Fruit fly (Drosophila melanogaster): Measurements from ENCODE around the gene CG9168.

dm6 chr3L:1370939-1371338 lies 39.9 kb upstream of the CG9168 start:
- no peak for TF ChIP-seq Sin3A (optimal IDR thresholded peaks at IDR 0.05)
- TF ChIP-seq h (optimal IDR thresholded peaks at IDR 0.05) = no peak
- TF ChIP-seq Myc (optimal IDR thresholded peaks at IDR 0.05) = no peak
- no peak for TF ChIP-seq ttk (optimal IDR thresholded peaks at IDR 0.05)
- TF ChIP-seq insv (optimal IDR thresholded peaks at IDR 0.05) = no peak
- no peak for TF ChIP-seq psq (optimal IDR thresholded peaks at IDR 0.05)

Measured in Kc167 (cell line).